Worm (Caenorhabditis elegans) whole organism, L1 larva: ENCODE data around the gene pes-5.

ENCODE experiments used
- C04F5.9 ChIP-seq: sonication (generic microtip); optimal IDR thresholded peaks from 2 replicates; lab custom pipeline; 2016; ENCODE audit warnings: missing genetic modification characterization, missing compliant biosample characterization
- C16A3.4 ChIP-seq: fragments of 150-350 bp; optimal IDR thresholded peaks from 2 replicates; lab custom pipeline; 2014; ENCODE audit warnings: missing biosample characterization, missing genetic modification characterization
- alr-1 ChIP-seq: fragments of 200-800 bp; sonication (Bioruptor generic); optimal IDR thresholded peaks from 2 replicates; lab custom pipeline; 2018; ENCODE audit warnings: borderline replicate concordance, mild to moderate bottlenecking, missing genetic modification characterization, missing compliant biosample characterization
- aly-2 ChIP-seq: fragments of 150-350 bp; optimal IDR thresholded peaks from 2 replicates; lab custom pipeline; 2014; ENCODE audit warnings: missing biosample characterization, missing genetic modification characterization
- ama-1 ChIP-seq: fragments of 150-350 bp; optimal IDR thresholded peaks from 2 replicates; lab custom pipeline; 2014
- blmp-1 ChIP-seq: fragments of 150-350 bp; optimal IDR thresholded peaks from 2 replicates; lab custom pipeline; 2014; ENCODE audit warnings: missing biosample characterization, missing genetic modification characterization
- ceh-8 ChIP-seq: fragments of 200-800 bp; sonication (Bioruptor generic); optimal IDR thresholded peaks from 2 replicates; lab custom pipeline; 2018; ENCODE audit warnings: mild to moderate bottlenecking, missing genetic modification characterization, moderate library complexity, missing compliant biosample characterization
- ceh-88 ChIP-seq: fragments of 200-800 bp; sonication (Bioruptor generic); IDR thresholded peaks from 2 replicates; pipeline ENCODE4 v1.3.6; 2022; ENCODE audit warnings: missing genetic modification characterization, missing compliant biosample characterization
- ceh-90 ChIP-seq: sonication (generic microtip); optimal IDR thresholded peaks from 2 replicates; lab custom pipeline; 2016; ENCODE audit warnings: missing genetic modification characterization, missing compliant biosample characterization
- dsc-1 ChIP-seq: sonication (generic microtip); optimal IDR thresholded peaks from 2 replicates; lab custom pipeline; 2016; ENCODE audit warnings: mild to moderate bottlenecking, missing genetic modification characterization, missing compliant biosample characterization
- efl-1 ChIP-seq, 4 experiments: fragments of 150-350 bp; optimal IDR thresholded peaks in 3 of 4; peaks in 1 of 4; 1 replicate in 1 of 4; 2 replicates in 3 of 4; lab custom pipeline; 2014; ENCODE audit warnings: missing biosample characterization in 2 of 4, missing genetic modification characterization in 2 of 4, missing genetic modification reagents in 2 of 4
- efl-3 ChIP-seq: fragments of 200-800 bp; sonication (Bioruptor generic); optimal IDR thresholded peaks from 2 replicates; lab custom pipeline; 2018; ENCODE audit warnings: mild to moderate bottlenecking, missing genetic modification characterization, missing compliant biosample characterization
- egl-13 ChIP-seq: sonication (generic microtip); optimal IDR thresholded peaks from 2 replicates; lab custom pipeline; 2016; ENCODE audit warnings: missing genotype, missing genetic modification reagents, missing genetic modification characterization, missing compliant biosample characterization
- egl-27 ChIP-seq, 2 experiments: fragments of 150-350 bp in 1 of 2; sonication (generic microtip); optimal IDR thresholded peaks; 3 replicates each; lab custom pipeline; 2017 to 2018; ENCODE audit warnings: missing biosample characterization in 2 of 2, missing genetic modification characterization in 2 of 2, missing genetic modification reagents in 2 of 2
- elt-2 ChIP-seq: sonication (generic microtip); optimal IDR thresholded peaks from 2 replicates; lab custom pipeline; 2016; ENCODE audit warnings: missing genetic modification characterization, mild to moderate bottlenecking, inconsistent platforms, missing compliant biosample characterization, missing genetic modification reagents
- elt-3 ChIP-seq, 6 experiments: fragments of 150-350 bp in 1 of 6; sonication (generic microtip); optimal IDR thresholded peaks; 2 replicates each; lab custom pipeline; 2017 to 2018; ENCODE audit warnings: missing biosample characterization in 6 of 6, missing genetic modification characterization in 6 of 6, inconsistent platforms in 1 of 6
- ets-5 ChIP-seq: fragments of 200-800 bp; sonication (Bioruptor generic); IDR thresholded peaks from 2 replicates; pipeline ENCODE4 v1.3.6; 2022; ENCODE audit warnings: missing genetic modification characterization, missing compliant biosample characterization
- fkh-8 ChIP-seq: sonication (generic microtip); optimal IDR thresholded peaks from 2 replicates; lab custom pipeline; 2016; ENCODE audit warnings: mild to moderate bottlenecking, missing genetic modification characterization, missing compliant biosample characterization
- hlh-4 ChIP-seq: sonication (generic microtip); optimal IDR thresholded peaks from 2 replicates; lab custom pipeline; 2016; ENCODE audit warnings: mild to moderate bottlenecking, missing genetic modification characterization, missing compliant biosample characterization
- irx-1 ChIP-seq: sonication (generic microtip); optimal IDR thresholded peaks from 2 replicates; lab custom pipeline; 2016; ENCODE audit warnings: missing genetic modification characterization, missing compliant biosample characterization
- lin-15B ChIP-seq: fragments of 150-350 bp; sonication (generic microtip); optimal IDR thresholded peaks from 3 replicates; lab custom pipeline; 2014; ENCODE audit warnings: missing biosample characterization, missing genetic modification characterization
- lin-35 ChIP-seq, 2 experiments: fragments of 150-350 bp; optimal IDR thresholded peaks; 2 replicates each; lab custom pipeline; 2014; ENCODE audit warnings: missing biosample characterization in 2 of 2, missing genetic modification characterization in 2 of 2, missing genetic modification reagents in 2 of 2
- lsy-2 ChIP-seq, 2 experiments: fragments of 150-350 bp; optimal IDR thresholded peaks; 2 replicates each; lab custom pipeline; 2014; ENCODE audit warnings: missing biosample characterization in 2 of 2, missing genetic modification characterization in 2 of 2
- mdl-1 ChIP-seq, 2 experiments: fragments of 150-350 bp; optimal IDR thresholded peaks; 2 replicates each; lab custom pipeline; 2014 to 2017; ENCODE audit warnings: missing biosample characterization in 2 of 2, missing genetic modification characterization in 2 of 2, inconsistent platforms in 1 of 2
- nhr-237 ChIP-seq: fragments of 150-350 bp; optimal IDR thresholded peaks from 2 replicates; lab custom pipeline; 2014; ENCODE audit warnings: missing biosample characterization, missing genetic modification characterization
- nhr-28 ChIP-seq: fragments of 150-350 bp; optimal IDR thresholded peaks from 2 replicates; lab custom pipeline; 2014; ENCODE audit warnings: missing biosample characterization, missing genetic modification characterization
- nhr-76 ChIP-seq: sonication (generic microtip); optimal IDR thresholded peaks from 2 replicates; lab custom pipeline; 2017; ENCODE audit warnings: missing biosample characterization, missing genetic modification characterization
- nhr-77 ChIP-seq: fragments of 150-350 bp; optimal IDR thresholded peaks from 2 replicates; lab custom pipeline; 2014; ENCODE audit warnings: missing biosample characterization, missing genetic modification characterization
- nhr-85 ChIP-seq: sonication (generic microtip); peaks from one replicate; lab custom pipeline; 2016; ENCODE audit warnings: missing genetic modification characterization, inconsistent platforms, missing compliant biosample characterization
- pax-3 ChIP-seq: fragments of 200-800 bp; sonication (Bioruptor generic); optimal IDR thresholded peaks from 2 replicates; lab custom pipeline; 2018; ENCODE audit warnings: mild to moderate bottlenecking, missing genetic modification characterization, moderate library complexity, missing compliant biosample characterization
- snpc-4 ChIP-seq: fragments of 150-350 bp; optimal IDR thresholded peaks from 2 replicates; lab custom pipeline; 2014; ENCODE audit warnings: missing biosample characterization, missing genetic modification characterization
- sox-4 ChIP-seq: sonication (generic microtip); optimal IDR thresholded peaks from 2 replicates; lab custom pipeline; 2016; ENCODE audit warnings: missing genetic modification characterization, missing compliant biosample characterization
- sptf-1 ChIP-seq: fragments of 150-350 bp; optimal IDR thresholded peaks from 2 replicates; lab custom pipeline; 2014; ENCODE audit warnings: missing biosample characterization, missing genetic modification characterization
- sup-37 ChIP-seq: fragments of 200-800 bp; sonication (Bioruptor generic); optimal IDR thresholded peaks from 2 replicates; lab custom pipeline; 2018; ENCODE audit warnings: mild to moderate bottlenecking, missing genetic modification characterization, missing compliant biosample characterization
- unc-30 ChIP-seq: sonication (generic microtip); optimal IDR thresholded peaks from 2 replicates; lab custom pipeline; 2017; ENCODE audit warnings: missing biosample characterization, missing genetic modification characterization
- unc-62 ChIP-seq: fragments of 150-350 bp; optimal IDR thresholded peaks from 2 replicates; lab custom pipeline; 2014; ENCODE audit warnings: missing biosample characterization, missing genetic modification reagents, missing genetic modification characterization
- unc-86 ChIP-seq: sonication (generic microtip); optimal IDR thresholded peaks from 2 replicates; lab custom pipeline; 2016; ENCODE audit warnings: missing genetic modification characterization, missing compliant biosample characterization
- unc-98 ChIP-seq: fragments of 200-800 bp; sonication (Bioruptor generic); IDR thresholded peaks from 2 replicates; pipeline ENCODE4 v1.3.6; 2022; ENCODE audit warnings: missing genetic modification characterization, missing compliant biosample characterization
- xbp-1 ChIP-seq: sonication (generic microtip); optimal IDR thresholded peaks from 2 replicates; lab custom pipeline; 2016; ENCODE audit warnings: missing genetic modification characterization, missing compliant biosample characterization
- ztf-11 ChIP-seq, 2 experiments: sonication (generic microtip); optimal IDR thresholded peaks; 2 replicates each; lab custom pipeline; 2016 to 2017; ENCODE audit warnings: missing genetic modification characterization in 2 of 2, missing biosample characterization in 1 of 2, missing compliant biosample characterization in 1 of 2
- ztf-4 ChIP-seq: fragments of 150-350 bp; optimal IDR thresholded peaks from 2 replicates; lab custom pipeline; 2014; ENCODE audit warnings: missing biosample characterization, missing genetic modification characterization

The pes-5 gene

ce11 chrII:11859833-11860232 lies 30.0 kb upstream of the pes-5 start:
- TF ChIP-seq egl-13 (tag; lab: Kevin White, UChicago) (no peak), unc-62 (no peak), C16A3.4 (no peak), lin-35 (GFP tag; optimal IDR thresholded peaks at IDR 0.05; lab: Kevin White, UChicago) (peak in 1 of 2 experiments; percentile 17), elt-2 (peak; percentile 89)

ce11 chrII:11856361-11856760 lies 26.5 kb upstream of the pes-5 start, which contains the start of gene clh-1:
Gene clh-1 (minus strand): TSS chrII:11856461.
- no peak for TF ChIP-seq elt-3 (tag; optimal IDR thresholded peaks at IDR 0.05; lab: Kevin White, UChicago)
- no peak for TF ChIP-seq irx-1 (tag; lab: Kevin White, UChicago)
- TF ChIP-seq aly-2 (tag; lab: Kevin White, UChicago): no peak
- TF ChIP-seq ceh-90: no peak
- TF ChIP-seq sup-37 (GFP tag; lab: Kevin White, UChicago): no peak
- no peak for TF ChIP-seq lsy-2 (tag; optimal IDR thresholded peaks at IDR 0.05; lab: Kevin White, UChicago)
- TF ChIP-seq blmp-1: no peak
- TF ChIP-seq nhr-76 (tag; lab: Kevin White, UChicago): no peak
- no peak for TF ChIP-seq lin-15B (tag; lab: Kevin White, UChicago)
- no peak for TF ChIP-seq unc-86
- no peak for TF ChIP-seq ceh-88 (GFP tag; lab: Robert Waterston, UW)
- TF ChIP-seq fkh-8 (tag; lab: Kevin White, UChicago): no peak
- TF ChIP-seq sox-4: no peak
- no peak for TF ChIP-seq pax-3
- TF ChIP-seq, all 84 proteins: peak for 0

- TF ChIP-seq nhr-237 (tag; lab: Kevin White, UChicago) (no peak), dsc-1 (tag; lab: Kevin White, UChicago) (no peak), nhr-77 (tag; lab: Kevin White, UChicago) (no peak), ama-1 (lab: Kevin White, UChicago) (no peak), ztf-4 (tag; lab: Kevin White, UChicago) (no peak), xbp-1 (no peak), efl-1 (optimal IDR thresholded peaks at IDR 0.05; lab: Kevin White, UChicago) (no peak), efl-1 (GFP tag; optimal IDR thresholded peaks at IDR 0.05 in 1 of 2; lab: Kevin White, UChicago) (peak in 1 of 2 experiments; percentile 30), unc-30 (tag; lab: Kevin White, UChicago) (no peak), hlh-4 (tag; lab: Kevin White, UChicago) (no peak), C04F5.9 (tag; lab: Kevin White, UChicago) (no peak), nhr-76 (tag; lab: Kevin White, UChicago) (no peak), ceh-8 (no peak), mdl-1 (tag; optimal IDR thresholded peaks at IDR 0.05; lab: Kevin White, UChicago) (no peak), aly-2 (tag; lab: Kevin White, UChicago) (no peak), efl-3 (GFP tag; lab: Kevin White, UChicago) (no peak), snpc-4 (tag; lab: Kevin White, UChicago) (no peak), blmp-1 (peak; percentile 70), nhr-85 (peak; percentile 74), ets-5 (GFP tag; lab: Robert Waterston, UW) (no peak), unc-98 (GFP tag; lab: Robert Waterston, UW) (no peak), egl-27 (tag; optimal IDR thresholded peaks at IDR 0.05; lab: Kevin White, UChicago) (no peak), elt-3 (tag; optimal IDR thresholded peaks at IDR 0.05; lab: Kevin White, UChicago) (peak in 1 of 6 experiments; percentile 32), sptf-1 (no peak), lsy-2 (tag; optimal IDR thresholded peaks at IDR 0.05; lab: Kevin White, UChicago) (peak in 1 of 2 experiments; percentile 1), ztf-11 (tag; optimal IDR thresholded peaks at IDR 0.05; lab: Kevin White, UChicago) (no peak), nhr-28 (tag; lab: Kevin White, UChicago) (no peak), ceh-88 (GFP tag; lab: Robert Waterston, UW) (no peak), alr-1 (tag; lab: Kevin White, UChicago) (no peak)
These were observed 24.9 kb upstream of the pes-5 start for ce11 chrII:11854749-11855148.
